Worm (Caenorhabditis elegans): Measurements from ENCODE around the gene znf-474.

ce11 chrX:12164047-12164446 is 14.3 kb downstream of the znf-474 start:
- TF ChIP-seq C34B4.2 (tag; optimal IDR thresholded peaks at IDR 0.05), result no peak
- TF ChIP-seq elt-3 (tag; optimal IDR thresholded peaks at IDR 0.05), result no peak
- TF ChIP-seq fkh-8 (tag; optimal IDR thresholded peaks at IDR 0.05), result no peak
- no peak for TF ChIP-seq nhr-11 (tag; optimal IDR thresholded peaks at IDR 0.05)
- no peak for TF ChIP-seq fos-1 (tag; optimal IDR thresholded peaks at IDR 0.05)
- TF ChIP-seq alr-1 (tag; optimal IDR thresholded peaks at IDR 0.05; ENCODE audit: borderline replicate concordance), result no peak

Measured in whole organism, L1 larva.